Worm (Caenorhabditis elegans) whole organism, dauer: ENCODE measurements around the gene M02D8.6.

Experiments used
- unc-62 ChIP-seq: sonication (generic microtip); optimal IDR thresholded peaks from 2 replicates; lab custom pipeline; 2017; ENCODE audit warnings: missing biosample characterization, missing genetic modification reagents, missing genetic modification characterization

The M02D8.6 gene

DNA sequence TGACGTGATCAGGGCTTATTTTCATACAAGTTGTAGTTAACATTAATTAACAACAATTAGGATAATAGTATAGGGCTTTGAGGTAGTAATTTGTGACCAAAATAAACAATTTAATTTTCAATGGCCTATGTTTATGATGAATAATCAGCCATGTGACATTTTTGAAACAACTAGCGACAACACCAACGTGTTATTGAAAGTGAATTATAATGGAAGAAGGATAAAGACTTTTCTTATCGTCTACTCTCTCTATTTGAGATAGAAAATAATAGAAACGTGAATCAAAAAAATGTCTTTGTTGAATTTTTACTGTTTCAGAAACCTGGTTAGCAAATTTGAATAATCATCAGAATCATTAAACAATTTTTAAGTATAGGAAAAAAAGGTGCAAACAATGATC is 6.1 kb upstream of the M02D8.6 start:
- no peak for TF ChIP-seq unc-62 (GFP tag; lab: Kevin White, UChicago)

DNA sequence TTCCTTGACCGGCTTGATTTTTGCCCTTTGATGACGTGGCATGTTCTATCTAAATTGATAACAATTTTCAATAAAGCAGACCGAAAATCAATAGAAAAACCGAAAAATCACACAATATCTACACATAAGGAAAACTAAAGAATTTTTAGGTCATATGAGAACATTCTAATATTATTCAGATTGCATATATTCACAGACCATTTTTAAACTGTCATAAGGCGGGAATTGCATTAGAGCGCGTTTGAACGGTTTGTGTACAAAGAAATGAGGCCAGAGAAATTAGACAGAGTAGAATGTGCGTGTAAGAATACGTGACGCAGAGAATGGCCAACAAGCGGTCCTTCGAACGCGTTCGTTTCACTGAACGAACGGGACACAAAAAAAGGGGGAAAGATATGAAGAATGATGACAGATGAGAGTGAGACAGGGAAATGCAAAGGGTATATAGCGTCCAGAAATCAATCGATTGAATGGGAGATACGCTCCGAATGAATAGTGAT is 5.3 kb upstream of the M02D8.6 start, which contains the start of gene M02D8.3:
M02D8.3 (minus strand) TSS at position 51 of the 500 bp plus-strand sequence.
- no peak for TF ChIP-seq unc-62 (GFP tag; lab: Kevin White, UChicago)

ce11 chrX:8727306-8727705 is 4.4 kb downstream of the M02D8.6 start, which contains the start of gene EGAP4.1:
EGAP4.1 (minus strand) TSS chrX:8727406.
- no peak for TF ChIP-seq unc-62 (GFP tag; lab: Kevin White, UChicago)

- TF ChIP-seq unc-62 (GFP tag; lab: Kevin White, UChicago), result no peak
Observed at ce11 chrX:8723840-8724239, 7.9 kb downstream of the M02D8.6 start.

DNA sequence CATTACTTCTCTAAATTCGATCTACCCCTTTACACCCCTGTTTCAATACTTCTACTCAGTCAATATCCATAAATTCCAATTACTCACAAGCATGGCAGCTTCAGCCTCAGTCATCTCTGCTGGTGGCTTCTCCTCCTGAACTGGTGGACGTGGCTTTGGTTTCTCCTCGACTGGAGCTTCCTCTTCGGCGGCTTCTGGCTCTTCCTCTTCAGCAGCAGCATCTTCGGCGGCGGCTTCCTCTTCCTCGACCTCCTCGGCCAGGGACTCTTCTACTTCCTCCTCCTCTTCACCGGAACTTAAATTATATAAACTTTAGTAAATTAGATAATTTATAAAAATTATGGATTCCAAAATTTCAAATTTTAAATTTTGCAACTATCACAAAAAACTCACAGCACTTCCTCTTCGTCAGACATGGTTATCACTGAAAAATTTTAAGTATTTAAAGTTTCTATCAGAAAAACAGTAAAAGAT is 8.6 kb downstream of the M02D8.6 start, which contains the start of gene tnt-2:
tnt-2 (minus strand) TSS at position 424 of the 474 bp plus-strand sequence.
- no peak for TF ChIP-seq unc-62 (GFP tag; lab: Kevin White, UChicago)

ce11 chrX:8721273-8721672 is 10.4 kb downstream of the M02D8.6 start:
- no peak for TF ChIP-seq unc-62 (GFP tag; lab: Kevin White, UChicago)

- no peak for TF ChIP-seq unc-62 (GFP tag; lab: Kevin White, UChicago)
Observed at ce11 chrX:8720658-8721057, 11.1 kb downstream of the M02D8.6 start, which contains the start of gene F53A9.9. F53A9.9 (minus strand) TSS chrX:8720758.

DNA sequence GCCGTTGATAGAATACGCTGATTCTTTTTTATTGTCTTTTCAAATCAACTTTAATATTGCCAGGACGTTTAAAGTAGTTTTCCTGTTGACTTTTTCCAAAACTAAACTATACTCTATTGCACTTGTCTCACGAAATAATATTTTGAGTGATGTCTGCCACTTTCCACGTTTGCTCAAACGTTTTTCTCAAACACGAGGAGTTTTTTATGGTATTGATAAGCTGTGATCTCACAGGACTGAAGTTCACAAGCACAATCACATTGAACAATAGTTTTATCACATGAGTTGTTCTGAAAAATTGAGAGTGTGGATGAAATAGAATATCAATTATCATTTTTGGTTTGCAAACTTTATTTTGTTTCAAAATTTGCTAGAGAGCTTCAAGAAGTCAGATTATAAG is 11.8 kb downstream of the M02D8.6 start:
- no peak for TF ChIP-seq unc-62 (GFP tag; lab: Kevin White, UChicago)

- no peak for TF ChIP-seq unc-62 (GFP tag; lab: Kevin White, UChicago)
Observed at ce11 chrX:8718856-8719255, 12.9 kb downstream of the M02D8.6 start, which contains the start of gene F53A9.8. F53A9.8 (minus strand) TSS chrX:8718904.

ce11 chrX:8718153-8718552 is 13.6 kb downstream of the M02D8.6 start:
- no peak for TF ChIP-seq unc-62 (GFP tag; lab: Kevin White, UChicago)

DNA sequence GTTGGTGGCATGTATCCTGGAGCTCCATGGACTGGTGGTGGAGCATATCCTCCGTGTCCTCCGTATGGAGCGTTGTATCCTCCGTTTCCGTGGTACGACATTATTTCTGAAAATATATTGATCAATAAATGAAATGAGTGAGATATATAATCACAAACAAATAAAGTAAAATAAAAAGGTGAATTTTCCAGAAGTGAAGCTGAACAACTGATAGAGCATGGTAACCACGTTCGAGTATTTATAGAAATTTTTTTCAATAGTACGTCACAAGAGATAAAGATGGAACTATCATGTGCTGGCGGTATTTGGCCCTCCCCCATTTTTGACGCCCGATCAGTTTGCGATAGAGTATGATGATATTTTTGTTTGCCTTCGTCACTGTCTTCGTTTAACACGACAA is 14.9 kb downstream of the M02D8.6 start, which contains the start of gene F53A9.7:
F53A9.7 (minus strand) TSS at position 101 of the 400 bp plus-strand sequence.
- TF ChIP-seq unc-62 (GFP tag; lab: Kevin White, UChicago), result no peak

DNA sequence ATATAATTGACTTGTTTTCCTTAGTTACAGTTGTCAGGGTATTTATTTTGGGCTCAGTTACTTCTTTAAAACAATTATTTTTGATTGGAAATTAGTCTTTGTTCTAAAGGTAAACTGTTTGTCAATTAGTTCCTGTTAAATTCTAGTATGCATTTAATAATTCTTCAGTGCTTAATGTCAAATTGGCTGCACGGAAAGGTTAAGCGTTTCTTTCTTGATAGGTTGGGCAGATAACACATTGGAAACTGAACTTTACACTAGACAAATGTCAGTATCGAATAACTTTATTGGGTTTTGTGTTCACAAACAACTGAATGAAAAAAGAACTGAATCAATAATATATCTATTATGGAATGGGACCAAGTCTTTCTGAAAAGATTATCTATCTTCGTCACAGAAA is 16.9 kb downstream of the M02D8.6 start:
- TF ChIP-seq unc-62 (GFP tag; lab: Kevin White, UChicago), result no peak

DNA sequence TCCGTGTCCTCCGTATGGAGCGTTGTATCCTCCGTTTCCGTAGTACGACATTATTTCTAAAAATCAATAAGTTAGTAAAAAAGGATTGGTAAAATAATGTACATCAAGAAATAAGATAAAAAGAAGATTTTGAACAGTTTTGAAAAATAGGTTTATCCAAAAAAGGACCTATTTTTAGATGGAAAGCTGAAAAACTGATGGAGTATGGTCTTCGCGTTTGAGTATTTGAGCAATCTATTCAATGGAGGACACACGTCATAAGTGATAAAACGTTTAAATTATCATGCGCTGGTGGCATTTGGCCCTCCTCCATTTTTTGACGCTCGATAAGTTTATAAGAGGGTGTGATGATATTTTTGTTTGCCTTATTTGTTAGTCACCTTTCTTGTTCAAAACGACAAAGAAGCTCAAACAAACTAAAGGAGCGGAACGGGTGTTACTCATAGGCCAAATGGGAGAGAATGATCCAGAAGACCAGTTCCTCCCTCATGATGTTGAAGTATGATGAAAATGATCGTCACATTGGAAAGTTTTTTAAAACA is 17.9 kb downstream of the M02D8.6 start, which contains the start of gene F53A9.6:
F53A9.6 (minus strand) TSS at position 51 of the 542 bp plus-strand sequence.
- no peak for TF ChIP-seq unc-62 (GFP tag; lab: Kevin White, UChicago)

- TF ChIP-seq unc-62 (GFP tag; lab: Kevin White, UChicago), result no peak
Observed at ce11 chrX:8712662-8713061, 19.1 kb downstream of the M02D8.6 start.

DNA sequence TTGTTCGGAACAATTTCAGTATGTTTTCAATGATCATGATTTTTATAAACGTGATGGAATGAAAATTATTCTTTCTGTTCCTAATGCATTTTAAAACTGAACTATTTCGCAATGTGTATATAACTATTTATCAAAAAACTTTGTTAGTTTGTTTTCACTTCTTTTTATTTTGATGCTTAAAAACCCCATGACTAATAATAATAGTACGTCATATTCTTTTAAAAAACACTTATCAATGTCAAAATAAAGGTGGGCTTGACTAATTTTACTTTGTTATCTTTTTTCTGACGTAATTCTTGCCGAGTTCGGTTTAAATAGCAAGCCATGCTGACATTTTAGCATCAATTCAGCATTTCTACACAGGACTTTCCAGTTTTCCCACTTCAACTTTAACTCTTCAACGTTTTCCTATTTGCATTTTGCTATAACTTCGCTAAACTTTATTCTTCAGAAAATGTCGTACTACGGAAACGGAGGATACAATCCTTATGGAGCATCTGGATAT is 20.5 kb downstream of the M02D8.6 start, which contains the start of gene F53A9.1:
F53A9.1 (plus strand) TSS at position 455 of the 505 bp plus-strand sequence.
- no peak for TF ChIP-seq unc-62 (GFP tag; lab: Kevin White, UChicago)

ce11 chrX:8709424-8709823 is 22.3 kb downstream of the M02D8.6 start, which contains the start of gene kreg-1:
kreg-1 (plus strand) TSS chrX:8709764.
- no peak for TF ChIP-seq unc-62 (GFP tag; lab: Kevin White, UChicago)
